Worm (Caenorhabditis elegans) whole organism, mixed stage, embryonic: ENCODE data around the gene spig-3.

Source experiments
- hlh-1 ChIP-seq: fragments of 150-350 bp; optimal IDR thresholded peaks from 2 replicates; lab custom pipeline; 2014; ENCODE audit warnings: missing biosample characterization, missing genetic modification reagents, missing genetic modification characterization
- mep-1 ChIP-seq: fragments of 150-350 bp; optimal IDR thresholded peaks from 2 replicates; lab custom pipeline; 2017; ENCODE audit warnings: missing biosample characterization, missing genetic modification reagents, missing genetic modification characterization, inconsistent platforms
- nhr-28 ChIP-seq: fragments of 150-350 bp; optimal IDR thresholded peaks from 2 replicates; lab custom pipeline; 2014; ENCODE audit warnings: missing biosample characterization, missing genetic modification characterization
- unc-62 ChIP-seq: fragments of 150-350 bp; optimal IDR thresholded peaks from 2 replicates; lab custom pipeline; 2014; ENCODE audit warnings: missing biosample characterization, missing genetic modification reagents, missing genetic modification characterization

ce11 chrV:14293667-14294194, 5.7 kb downstream of the spig-3 start, which contains the start of gene F14D7.2:
- TF ChIP-seq unc-62 (GFP tag; lab: Kevin White, UChicago) = no peak
- TF ChIP-seq nhr-28 = no peak
- TF ChIP-seq hlh-1 (tag; lab: Kevin White, UChicago) = no peak
- no peak for TF ChIP-seq mep-1 (tag; lab: Kevin White, UChicago)
